Fruit fly (Drosophila melanogaster) whole organism, prepupa: ENCODE measurements around the gene betaCOP.

Experiments
- CG10631 ChIP-seq: fragments of 200-800 bp; sonication (Bioruptor generic); optimal IDR thresholded peaks from 2 replicates; lab custom pipeline; 2016; ENCODE audit warnings: missing biosample characterization, missing genetic modification characterization
- CG11762 ChIP-seq: fragments of 200-800 bp; sonication (Bioruptor generic); optimal IDR thresholded peaks from 3 replicates; lab custom pipeline; 2016; ENCODE audit warnings: missing biosample characterization, missing genetic modification characterization; ENCODE audit not compliant: insufficient read depth
- CG11902 ChIP-seq: fragments of 200-800 bp; sonication (Bioruptor generic); optimal IDR thresholded peaks from 3 replicates; lab custom pipeline; 2016; ENCODE audit warnings: missing biosample characterization, missing genetic modification characterization
- CG15336 ChIP-seq: fragments of 200-800 bp; sonication (Bioruptor generic); IDR thresholded peaks from 2 replicates; pipeline ENCODE4 v1.3.6; 2022; ENCODE audit warnings: missing biosample characterization, missing genetic modification characterization
- CG1621 ChIP-seq: fragments of 200-800 bp; sonication (Bioruptor generic); optimal IDR thresholded peaks from 3 replicates; lab custom pipeline; 2018; ENCODE audit warnings: missing biosample characterization, mild to moderate bottlenecking, missing genetic modification characterization
- CG3032 ChIP-seq: fragments of 200-800 bp; optimal IDR thresholded peaks from 2 replicates; lab custom pipeline; 2019; ENCODE audit warnings: missing biosample characterization, mild to moderate bottlenecking, missing genetic modification characterization, moderate library complexity
- CG34406 ChIP-seq: fragments of 200-800 bp; sonication (Bioruptor generic); optimal IDR thresholded peaks from 3 replicates; lab custom pipeline; 2016; ENCODE audit warnings: missing biosample characterization, missing genetic modification characterization
- CG6276 ChIP-seq: fragments of 200-800 bp; sonication (Bioruptor generic); optimal IDR thresholded peaks from 2 replicates; lab custom pipeline; 2017; ENCODE audit warnings: missing biosample characterization, mild to moderate bottlenecking, missing genetic modification characterization
- CG6792 ChIP-seq: fragments of 200-800 bp; sonication (Bioruptor generic); optimal IDR thresholded peaks from 3 replicates; lab custom pipeline; 2016; ENCODE audit warnings: missing biosample characterization, missing genetic modification characterization
- CG6808 ChIP-seq: fragments of 200-800 bp; sonication (Bioruptor generic); optimal IDR thresholded peaks from 3 replicates; lab custom pipeline; 2017; ENCODE audit warnings: missing biosample characterization, missing genetic modification characterization, mild to moderate bottlenecking, moderate library complexity, missing genetic modification reagents
- CG7368 ChIP-seq: fragments of 200-800 bp; sonication (Bioruptor generic); optimal IDR thresholded peaks from 3 replicates; lab custom pipeline; 2016; ENCODE audit warnings: missing biosample characterization, missing genetic modification characterization
- CG8119 ChIP-seq: fragments of 200-800 bp; sonication (Bioruptor generic); IDR thresholded peaks from 3 replicates; pipeline ENCODE4 v1.3.6; 2022; ENCODE audit warnings: missing biosample characterization, missing genetic modification characterization
- CG8319 ChIP-seq: fragments of 200-800 bp; sonication (Bioruptor generic); optimal IDR thresholded peaks from 3 replicates; lab custom pipeline; 2016; ENCODE audit warnings: missing biosample characterization, missing genetic modification characterization
- CG8632 ChIP-seq: fragments of 200-800 bp; sonication (Bioruptor generic); optimal IDR thresholded peaks from 3 replicates; lab custom pipeline; 2016; ENCODE audit warnings: missing biosample characterization, missing genetic modification characterization
- CG9139 ChIP-seq: fragments of 200-800 bp; sonication (Bioruptor generic); optimal IDR thresholded peaks from 3 replicates; lab custom pipeline; 2017; ENCODE audit warnings: missing biosample characterization, mild to moderate bottlenecking, missing genetic modification characterization
- Eip78C ChIP-seq: fragments of 200-800 bp; sonication (Bioruptor generic); peaks from one replicate; lab custom pipeline; 2016; ENCODE audit warnings: missing biosample characterization, missing genetic modification characterization
- Eip93F ChIP-seq: fragments of 200-800 bp; sonication (Bioruptor generic); optimal IDR thresholded peaks from 2 replicates; lab custom pipeline; 2016; ENCODE audit warnings: missing biosample characterization, mild to moderate bottlenecking, missing genetic modification characterization
- Gug ChIP-seq: fragments of 200-800 bp; sonication (Bioruptor generic); IDR thresholded peaks from 2 replicates; pipeline ENCODE4 v1.3.6; 2022; ENCODE audit warnings: missing biosample characterization, missing genetic modification characterization
- Hr39 ChIP-seq: fragments of 200-800 bp; sonication (Bioruptor generic); optimal IDR thresholded peaks from 2 replicates; lab custom pipeline; 2016; ENCODE audit warnings: missing biosample characterization, missing genetic modification characterization
- Lpt ChIP-seq: fragments of 200-800 bp; sonication (Bioruptor generic); optimal IDR thresholded peaks from 3 replicates; lab custom pipeline; 2016; ENCODE audit warnings: missing biosample characterization, missing genetic modification characterization
- Met ChIP-seq: fragments of 200-800 bp; sonication (Bioruptor generic); optimal IDR thresholded peaks from 3 replicates; lab custom pipeline; 2016; ENCODE audit warnings: missing biosample characterization, missing genetic modification characterization
- OdsH ChIP-seq: fragments of 200-800 bp; sonication (Bioruptor generic); optimal IDR thresholded peaks from 3 replicates; lab custom pipeline; 2016; ENCODE audit warnings: missing biosample characterization, missing genetic modification characterization
- Sox102F ChIP-seq: fragments of 200-800 bp; sonication (Bioruptor generic); optimal IDR thresholded peaks from 2 replicates; lab custom pipeline; 2016; ENCODE audit warnings: missing biosample characterization, mild to moderate bottlenecking, missing genetic modification characterization
- achi ChIP-seq: fragments of 200-800 bp; sonication (Bioruptor generic); optimal IDR thresholded peaks from 3 replicates; lab custom pipeline; 2016; ENCODE audit warnings: missing biosample characterization, missing genetic modification characterization
- cyc ChIP-seq: fragments of 200-800 bp; sonication (Bioruptor generic); optimal IDR thresholded peaks from 3 replicates; lab custom pipeline; 2016; ENCODE audit warnings: missing biosample characterization, missing genetic modification characterization
- dsx ChIP-seq: fragments of 200-800 bp; optimal IDR thresholded peaks from 3 replicates; lab custom pipeline; 2019; ENCODE audit warnings: missing biosample characterization, mild to moderate bottlenecking, missing genetic modification characterization, moderate library complexity; ENCODE audit not compliant: poor library complexity, severe bottlenecking
- eg ChIP-seq: fragments of 200-800 bp; sonication (Bioruptor generic); IDR thresholded peaks from 3 replicates; pipeline ENCODE4 v1.3.6; 2022; ENCODE audit warnings: missing biosample characterization, missing genetic modification characterization
- esn ChIP-seq: fragments of 200-800 bp; sonication (Bioruptor generic); optimal IDR thresholded peaks from 2 replicates; lab custom pipeline; 2016; ENCODE audit warnings: missing biosample characterization, mild to moderate bottlenecking, missing genetic modification characterization, moderate library complexity
- fd59A ChIP-seq: fragments of 200-800 bp; sonication (Bioruptor generic); optimal IDR thresholded peaks from 2 replicates; lab custom pipeline; 2017; ENCODE audit warnings: missing biosample characterization, mild to moderate bottlenecking, missing genetic modification characterization, missing genetic modification reagents
- fkh ChIP-seq: fragments of 200-800 bp; sonication (Bioruptor generic); optimal IDR thresholded peaks from 3 replicates; lab custom pipeline; 2017; ENCODE audit warnings: missing biosample characterization, mild to moderate bottlenecking, missing genetic modification characterization, moderate library complexity
- net ChIP-seq: fragments of 200-800 bp; sonication (Bioruptor generic); optimal IDR thresholded peaks from 3 replicates; lab custom pipeline; 2016; ENCODE audit warnings: missing biosample characterization, missing genetic modification characterization
- pdm3 ChIP-seq: fragments of 200-800 bp; sonication (Bioruptor generic); optimal IDR thresholded peaks from 3 replicates; lab custom pipeline; 2016; ENCODE audit warnings: missing biosample characterization, missing genetic modification characterization
- salr ChIP-seq, 2 experiments: fragments of 200-800 bp; sonication (Bioruptor generic); optimal IDR thresholded peaks; 3 replicates each; lab custom pipeline; 2016 to 2018; ENCODE audit warnings: missing biosample characterization in 2 of 2, missing genetic modification characterization in 2 of 2, mild to moderate bottlenecking in 1 of 2
- spab ChIP-seq: fragments of 200-800 bp; sonication (Bioruptor generic); optimal IDR thresholded peaks from 2 replicates; lab custom pipeline; 2017; ENCODE audit warnings: missing biosample characterization, mild to moderate bottlenecking, missing genetic modification characterization, missing genetic modification reagents
- vri ChIP-seq: fragments of 200-800 bp; sonication (Bioruptor generic); optimal IDR thresholded peaks from 3 replicates; lab custom pipeline; 2016; ENCODE audit warnings: missing biosample characterization, mild to moderate bottlenecking, missing genetic modification characterization

Gene betaCOP

dm6 chrX:18366033-18366850, 18.8 kb downstream of the betaCOP start, which contains the start of gene CrebB (continued):
- TF ChIP-seq fd59A (GFP tag; lab: Kevin White, UChicago) = no peak
- no peak for TF ChIP-seq OdsH
- no peak for TF ChIP-seq cyc (GFP tag; lab: Kevin White, UChicago)
- peak; percentile 51 for TF ChIP-seq Lpt (GFP tag; lab: Kevin White, UChicago)
- TF ChIP-seq CG6808 = peak; percentile 15
- no peak for TF ChIP-seq Eip93F (GFP tag; lab: Kevin White, UChicago)
- no peak for TF ChIP-seq pdm3 (GFP tag; lab: Kevin White, UChicago)
- no peak for TF ChIP-seq Met (GFP tag; lab: Kevin White, UChicago)
- TF ChIP-seq spab (GFP tag; lab: Kevin White, UChicago) = peak; percentile 22
- no peak for TF ChIP-seq CG11762 (GFP tag; lab: Kevin White, UChicago)
- peak; percentile 29 for TF ChIP-seq CG9139 (GFP tag; lab: Kevin White, UChicago)
- TF ChIP-seq Eip78C (GFP tag; lab: Kevin White, UChicago) = peak; percentile 80
- no peak for TF ChIP-seq CG11902
- TF ChIP-seq CG8632 (GFP tag; lab: Kevin White, UChicago) = no peak
- peak; percentile 85 for TF ChIP-seq fkh (GFP tag; lab: Kevin White, UChicago)
- TF ChIP-seq Gug = no peak
- no peak for TF ChIP-seq CG34406 (GFP tag; lab: Kevin White, UChicago)
- no peak for TF ChIP-seq net (GFP tag; lab: Kevin White, UChicago)
- TF ChIP-seq CG8119 (GFP tag; lab: Robert Waterston, UW) = no peak; the same call in 2 of the 3 replicates
- TF ChIP-seq CG10631 (GFP tag; lab: Kevin White, UChicago) = no peak
- no peak for TF ChIP-seq CG6792 (GFP tag; lab: Kevin White, UChicago)
- TF ChIP-seq, all 60 proteins: peak for 27

- TF ChIP-seq vri (GFP tag; lab: Kevin White, UChicago) (no peak), eg (no peak), CG3032 (no peak), CG6808 (no peak), CG8319 (GFP tag; lab: Kevin White, UChicago) (no peak), Gug (no peak), Sox102F (no peak), esn (GFP tag; lab: Kevin White, UChicago) (no peak), salr (GFP tag; optimal IDR thresholded peaks at IDR 0.05; lab: Kevin White, UChicago) (no peak), CG1621 (tag; lab: Kevin White, UChicago) (no peak), Hr39 (GFP tag; lab: Kevin White, UChicago) (no peak), dsx (no peak)
Observed at dm6 chrX:18364999-18365398, 20.0 kb downstream of the betaCOP start.

- TF ChIP-seq CG6276 (GFP tag; lab: Kevin White, UChicago) (no peak), OdsH (no peak), CG15336 (GFP tag; lab: Robert Waterston, UW) (no peak), CG11902 (no peak), CG10631 (GFP tag; lab: Kevin White, UChicago) (no peak), CG8319 (GFP tag; lab: Kevin White, UChicago) (no peak), CG7368 (GFP tag; lab: Kevin White, UChicago) (no peak), achi (GFP tag; lab: Kevin White, UChicago) (no peak), Hr39 (GFP tag; lab: Kevin White, UChicago) (no peak)
Observed at dm6 chrX:18364047-18364747, 20.8 kb downstream of the betaCOP start.
